Fruit fly (Drosophila melanogaster) whole organism, embryonic: ENCODE results near the gene CG15353.

Source experiments
- Asciz ChIP-seq: fragments of 200-800 bp; sonication (Bioruptor generic); optimal IDR thresholded peaks from 2 replicates; lab custom pipeline; 2017; ENCODE audit warnings: missing biosample characterization, mild to moderate bottlenecking, missing genetic modification characterization, missing genetic modification reagents
- CG12219 ChIP-seq: fragments of 200-800 bp; sonication (Bioruptor generic); optimal IDR thresholded peaks from 3 replicates; lab custom pipeline; 2018; ENCODE audit warnings: missing biosample characterization, mild to moderate bottlenecking, missing genetic modification characterization
- CG14710 ChIP-seq: fragments of 200-800 bp; sonication (Bioruptor generic); optimal IDR thresholded peaks from 3 replicates; lab custom pipeline; 2019; ENCODE audit warnings: missing biosample characterization, mild to moderate bottlenecking, missing genetic modification characterization, moderate library complexity
- CG16815 ChIP-seq: fragments of 200-800 bp; sonication (Bioruptor generic); optimal IDR thresholded peaks from 3 replicates; lab custom pipeline; 2017; ENCODE audit warnings: missing biosample characterization, mild to moderate bottlenecking, missing genetic modification characterization
- CG17328 ChIP-seq: fragments of 200-800 bp; sonication (Bioruptor generic); IDR thresholded peaks from 2 replicates; pipeline ENCODE4 v1.3.6; 2022; ENCODE audit warnings: missing biosample characterization, missing genetic modification characterization
- CG17385 ChIP-seq: fragments of 200-800 bp; sonication (Bioruptor generic); optimal IDR thresholded peaks from 3 replicates; lab custom pipeline; 2018; ENCODE audit warnings: missing biosample characterization, mild to moderate bottlenecking, missing genetic modification characterization
- CG18262 ChIP-seq: fragments of 200-800 bp; optimal IDR thresholded peaks from 3 replicates; lab custom pipeline; 2019; ENCODE audit warnings: missing biosample characterization, mild to moderate bottlenecking, missing genetic modification characterization, moderate library complexity
- CG18599 ChIP-seq: fragments of 200-800 bp; sonication (Bioruptor generic); optimal IDR thresholded peaks from 3 replicates; lab custom pipeline; 2017; ENCODE audit warnings: missing biosample characterization, missing genetic modification characterization, mild to moderate bottlenecking, moderate library complexity, missing genetic modification reagents
- CG2129 ChIP-seq: fragments of 200-800 bp; sonication (Bioruptor generic); IDR thresholded peaks from 2 replicates; pipeline ENCODE4 v1.3.6; 2022; ENCODE audit warnings: missing biosample characterization, missing genetic modification characterization; ENCODE audit not compliant: partially characterized antibody
- CG2202 ChIP-seq: fragments of 200-800 bp; sonication (Bioruptor generic); optimal IDR thresholded peaks from 2 replicates; lab custom pipeline; 2018; ENCODE audit warnings: missing biosample characterization, mild to moderate bottlenecking, missing genetic modification characterization
- CG33557 ChIP-seq: fragments of 200-800 bp; sonication (Bioruptor generic); optimal IDR thresholded peaks from 2 replicates; lab custom pipeline; 2019; ENCODE audit warnings: missing biosample characterization, mild to moderate bottlenecking, missing genetic modification characterization, moderate library complexity
- CG4424 ChIP-seq: fragments of 200-800 bp; sonication (Bioruptor generic); optimal IDR thresholded peaks from 3 replicates; lab custom pipeline; 2016; ENCODE audit warnings: missing biosample characterization, missing genetic modification characterization
- CG6254 ChIP-seq: fragments of 200-800 bp; sonication (Bioruptor generic); optimal IDR thresholded peaks from 3 replicates; lab custom pipeline; 2017; ENCODE audit warnings: mild to moderate bottlenecking, missing biosample characterization, missing genetic modification reagents, missing genetic modification characterization
- CG7556 ChIP-seq: fragments of 200-800 bp; sonication (Bioruptor generic); optimal IDR thresholded peaks from 2 replicates; lab custom pipeline; 2017; ENCODE audit warnings: missing biosample characterization, mild to moderate bottlenecking, missing genetic modification characterization
- CG7928 ChIP-seq: fragments of 200-800 bp; sonication (Bioruptor generic); optimal IDR thresholded peaks from 2 replicates; lab custom pipeline; 2017; ENCODE audit warnings: missing biosample characterization, mild to moderate bottlenecking, missing genetic modification characterization
- CG8089 ChIP-seq: fragments of 200-800 bp; sonication (Bioruptor generic); optimal IDR thresholded peaks from 3 replicates; lab custom pipeline; 2016; ENCODE audit warnings: missing biosample characterization, missing genetic modification characterization
- CkIIα-i1 ChIP-seq: fragments of 200-800 bp; sonication (Bioruptor generic); IDR thresholded peaks from 2 replicates; pipeline ENCODE4 v1.3.6; 2022; ENCODE audit warnings: missing biosample characterization, missing genetic modification characterization
- CrebB ChIP-seq: fragments of 200-800 bp; sonication (Bioruptor generic); optimal IDR thresholded peaks from 3 replicates; lab custom pipeline; 2018; ENCODE audit warnings: missing biosample characterization, mild to moderate bottlenecking, missing genetic modification characterization
- D ChIP-seq, 2 experiments: fragments of 200-800 bp in 1 of 2; fragments of >200 bp in 1 of 2; sonication (Bioruptor generic) in 1 of 2; optimal IDR thresholded peaks; 2 replicates in 1 of 2; 3 replicates in 1 of 2; lab custom pipeline; 2017; ENCODE audit warnings: mild to moderate bottlenecking in 1 of 2, missing biosample characterization in 1 of 2, missing genetic modification characterization in 1 of 2, missing genetic modification reagents in 1 of 2
- D19B ChIP-seq: fragments of 200-800 bp; sonication (Bioruptor generic); optimal IDR thresholded peaks from 2 replicates; lab custom pipeline; 2017; ENCODE audit warnings: missing biosample characterization, mild to moderate bottlenecking, missing genetic modification characterization
- Dek ChIP-seq: fragments of 200-800 bp; sonication (Bioruptor generic); optimal IDR thresholded peaks from 3 replicates; lab custom pipeline; 2019; ENCODE audit warnings: missing biosample characterization, mild to moderate bottlenecking, missing genetic modification characterization, moderate library complexity
- Dll ChIP-seq: fragments of 200-800 bp; sonication (Bioruptor generic); IDR thresholded peaks from 4 replicates; pipeline ENCODE4 v1.3.6; 2022; ENCODE audit warnings: missing biosample characterization, missing genetic modification characterization; ENCODE audit not compliant: partially characterized antibody
- E2f1 ChIP-seq: fragments of 200-800 bp; sonication (Bioruptor generic); IDR thresholded peaks from 2 replicates; pipeline ENCODE4 v1.3.6; 2022; ENCODE audit warnings: missing biosample characterization, missing genetic modification characterization
- GATAe ChIP-seq: fragments of 200-800 bp; sonication (Bioruptor generic); conservative IDR thresholded peaks from 2 replicates; pipeline ENCODE4 v1.3.6; 2022; ENCODE audit warnings: missing biosample characterization, missing genetic modification characterization
- Hmx ChIP-seq: fragments of 200-800 bp; sonication (Bioruptor generic); optimal IDR thresholded peaks from 2 replicates; lab custom pipeline; 2016; ENCODE audit warnings: missing biosample characterization, missing genetic modification characterization
- Hr3 ChIP-seq: fragments of 200-800 bp; sonication (Bioruptor generic); optimal IDR thresholded peaks from 3 replicates; lab custom pipeline; 2016; ENCODE audit warnings: missing biosample characterization, missing genetic modification characterization
- Hr78 ChIP-seq, 2 experiments: fragments of 200-800 bp in 1 of 2; fragments of >200 bp in 1 of 2; sonication (Bioruptor generic) in 1 of 2; optimal IDR thresholded peaks; 2 replicates each; lab custom pipeline; 2017 to 2019; ENCODE audit warnings: missing biosample characterization in 2 of 2, missing genetic modification characterization in 2 of 2, mild to moderate bottlenecking in 1 of 2, moderate library complexity in 1 of 2
- MTF-1 ChIP-seq: fragments of 200-800 bp; sonication (Bioruptor generic); optimal IDR thresholded peaks from 2 replicates; lab custom pipeline; 2018; ENCODE audit warnings: missing biosample characterization, mild to moderate bottlenecking, missing genetic modification characterization, borderline replicate concordance
- Mrtf ChIP-seq: fragments of 200-800 bp; sonication (Bioruptor generic); IDR thresholded peaks from 3 replicates; pipeline ENCODE4 v1.3.6; 2022; ENCODE audit warnings: missing biosample characterization, missing genetic modification characterization
- Pdp1 ChIP-seq, 2 experiments: fragments of 200-800 bp; sonication (Bioruptor generic); optimal IDR thresholded peaks; 3 replicates each; lab custom pipeline; 2016; ENCODE audit warnings: missing biosample characterization in 2 of 2, missing genetic modification characterization in 2 of 2, mild to moderate bottlenecking in 1 of 2, moderate library complexity in 1 of 2
- ac ChIP-seq: fragments of 200-800 bp; sonication (Bioruptor generic); optimal IDR thresholded peaks from 3 replicates; lab custom pipeline; 2017; ENCODE audit warnings: missing biosample characterization, mild to moderate bottlenecking, missing genetic modification characterization
- al ChIP-seq: fragments of 200-800 bp; sonication (Bioruptor generic); IDR thresholded peaks from 2 replicates; pipeline ENCODE4 v1.3.6; 2022; ENCODE audit warnings: missing biosample characterization, missing genetic modification characterization
- aop ChIP-seq: fragments of 200-800 bp; sonication (Bioruptor generic); IDR thresholded peaks from 2 replicates; pipeline ENCODE4 v1.3.6; 2022; ENCODE audit warnings: missing biosample characterization, missing genetic modification characterization
- ap ChIP-seq: fragments of 200-800 bp; sonication (Bioruptor generic); IDR thresholded peaks from 2 replicates; pipeline ENCODE4 v1.3.6; 2022; ENCODE audit warnings: missing biosample characterization, missing genetic modification characterization
- ase ChIP-seq: fragments of 200-800 bp; sonication (Bioruptor generic); IDR thresholded peaks from 3 replicates; pipeline ENCODE4 v1.3.6; 2022; ENCODE audit warnings: missing biosample characterization, missing genetic modification characterization
- bab2 ChIP-seq: fragments of 200-800 bp; sonication (Bioruptor generic); optimal IDR thresholded peaks from 2 replicates; lab custom pipeline; 2016; ENCODE audit warnings: missing biosample characterization, missing genetic modification characterization
- bigmax ChIP-seq: fragments of 200-800 bp; sonication (Bioruptor generic); optimal IDR thresholded peaks from 2 replicates; lab custom pipeline; 2018; ENCODE audit warnings: missing biosample characterization, mild to moderate bottlenecking, missing genetic modification characterization
- dm ChIP-seq: fragments of 200-800 bp; sonication (Bioruptor generic); optimal IDR thresholded peaks from 3 replicates; lab custom pipeline; 2016; ENCODE audit warnings: missing biosample characterization, missing genetic modification characterization
- eyg ChIP-seq: fragments of 200-800 bp; sonication (Bioruptor generic); optimal IDR thresholded peaks from 3 replicates; lab custom pipeline; 2016; ENCODE audit warnings: missing biosample characterization, missing genetic modification characterization
- gt ChIP-seq: fragments of 200-800 bp; sonication (Bioruptor generic); IDR thresholded peaks from 2 replicates; pipeline ENCODE4 v1.3.6; 2022; ENCODE audit warnings: missing biosample characterization, missing genetic modification characterization
- odd ChIP-seq: fragments of 200-800 bp; sonication (Bioruptor generic); optimal IDR thresholded peaks from 2 replicates; lab custom pipeline; 2017; ENCODE audit warnings: missing biosample characterization, mild to moderate bottlenecking, missing genetic modification characterization
- pita ChIP-seq: fragments of 200-800 bp; sonication (Bioruptor generic); optimal IDR thresholded peaks from 2 replicates; lab custom pipeline; 2017; ENCODE audit warnings: missing biosample characterization, mild to moderate bottlenecking, missing genetic modification characterization
- pum ChIP-seq: fragments of 200-800 bp; sonication (Bioruptor generic); optimal IDR thresholded peaks from 2 replicates; lab custom pipeline; 2016; ENCODE audit warnings: missing biosample characterization, missing genetic modification characterization
- seq ChIP-seq: fragments of 200-800 bp; sonication (Bioruptor generic); IDR thresholded peaks from 2 replicates; pipeline ENCODE4 v1.3.6; 2022; ENCODE audit warnings: missing biosample characterization, missing genetic modification characterization
- sr ChIP-seq: fragments of 200-800 bp; sonication (Bioruptor generic); IDR thresholded peaks from 3 replicates; pipeline ENCODE4 v1.3.6; 2022; ENCODE audit warnings: missing biosample characterization, missing genetic modification characterization
- ssp ChIP-seq: fragments of 200-800 bp; sonication (Bioruptor generic); IDR thresholded peaks from 2 replicates; pipeline ENCODE4 v1.3.6; 2022; ENCODE audit warnings: missing biosample characterization, missing genetic modification characterization
- stwl ChIP-seq: fragments of 200-800 bp; sonication (Bioruptor generic); optimal IDR thresholded peaks from 3 replicates; lab custom pipeline; 2018; ENCODE audit warnings: missing biosample characterization, mild to moderate bottlenecking, missing genetic modification characterization, moderate library complexity
- tin ChIP-seq: fragments of 200-800 bp; sonication (Bioruptor generic); optimal IDR thresholded peaks from 3 replicates; lab custom pipeline; 2016; ENCODE audit warnings: missing biosample characterization, missing genetic modification characterization
- vfl ChIP-seq: fragments of 200-800 bp; sonication (Bioruptor generic); optimal IDR thresholded peaks from 2 replicates; lab custom pipeline; 2016; ENCODE audit warnings: missing biosample characterization, missing genetic modification characterization

Gene CG15353

dm6 chr2L:2037551-2038252, 30.7 kb upstream of the CG15353 start:
- no peak for TF ChIP-seq CG33557 (GFP tag; lab: Kevin White, UChicago)
- no peak for TF ChIP-seq CG12219 (GFP tag; lab: Kevin White, UChicago)
- no peak for TF ChIP-seq gt (GFP tag; lab: Robert Waterston, UW)
- no peak for TF ChIP-seq CG8089 (GFP tag; lab: Kevin White, UChicago)
- TF ChIP-seq CG2129 (GFP tag; lab: Robert Waterston, UW) = peak; percentile 88
- no peak for TF ChIP-seq MTF-1
- TF ChIP-seq CG17328 = 0 out of 2 replicates have a peak, but pooled peaks have one; percentile 8
- TF ChIP-seq ssp = peak; percentile 31; the same call in 1 of the 2 replicates
- TF ChIP-seq D19B (GFP tag; lab: Kevin White, UChicago) = no peak
- no peak for TF ChIP-seq bab2
- no peak for TF ChIP-seq pum
- TF ChIP-seq al (GFP tag; lab: Robert Waterston, UW) = no peak
- no peak for TF ChIP-seq CG18599 (GFP tag; lab: Kevin White, UChicago)
- no peak for TF ChIP-seq D (optimal IDR thresholded peaks at IDR 0.05; lab: Kevin White, UChicago)
- no peak for TF ChIP-seq D (GFP tag; optimal IDR thresholded peaks at IDR 0.05; lab: Kevin White, UChicago)
- TF ChIP-seq CG7928 = peak; percentile 19
- TF ChIP-seq aop (GFP tag; lab: Robert Waterston, UW) = no peak
- TF ChIP-seq bigmax = no peak
- no peak for TF ChIP-seq CG2202 (tag; lab: Kevin White, UChicago)
- TF ChIP-seq Dll (GFP tag; lab: Robert Waterston, UW) = peak; percentile 93
- TF ChIP-seq ap (GFP tag; lab: Robert Waterston, UW) = no peak
- no peak for TF ChIP-seq Mrtf (GFP tag; lab: Robert Waterston, UW)
- TF ChIP-seq eyg (GFP tag; lab: Kevin White, UChicago) = no peak
- peak; percentile 30 for TF ChIP-seq Dek
- TF ChIP-seq seq (GFP tag; lab: Robert Waterston, UW) = no peak
- no peak for TF ChIP-seq CG7556
- TF ChIP-seq CkIIα-i1 (GFP tag; lab: Robert Waterston, UW) = no peak
- no peak for TF ChIP-seq ase (GFP tag; lab: Robert Waterston, UW)
- TF ChIP-seq tin (GFP tag; lab: Kevin White, UChicago) = no peak
- no peak for TF ChIP-seq CG18262
- peak; percentile 91 for TF ChIP-seq CG17385
- TF ChIP-seq Hmx (GFP tag; lab: Kevin White, UChicago) = no peak
- no peak for TF ChIP-seq sr (GFP tag; lab: Robert Waterston, UW)
- peak; percentile 72 for TF ChIP-seq dm (GFP tag; lab: Kevin White, UChicago)
- peak in 1 of 2 experiments; percentile 98 for TF ChIP-seq Pdp1 (GFP tag; optimal IDR thresholded peaks at IDR 0.05; lab: Kevin White, UChicago)
- TF ChIP-seq odd (GFP tag; lab: Kevin White, UChicago) = no peak
- TF ChIP-seq Hr3 (GFP tag; lab: Kevin White, UChicago) = no peak
- TF ChIP-seq Asciz = no peak
- TF ChIP-seq ac = no peak
- no peak for TF ChIP-seq CG16815
- no peak for TF ChIP-seq GATAe
- peak in 1 of 2 experiments; percentile 89 for TF ChIP-seq Hr78 (GFP tag; optimal IDR thresholded peaks at IDR 0.05; lab: Kevin White, UChicago)
- TF ChIP-seq CG14710 (tag; lab: Kevin White, UChicago) = peak; percentile 78
- peak; percentile 84 for TF ChIP-seq stwl (tag; lab: Kevin White, UChicago)
- no peak for TF ChIP-seq CrebB (tag; lab: Kevin White, UChicago)
- no peak for TF ChIP-seq E2f1 (GFP tag; lab: Robert Waterston, UW)
- TF ChIP-seq CG6254 = no peak
- TF ChIP-seq pita (GFP tag; lab: Kevin White, UChicago) = peak; percentile 76
- no peak for TF ChIP-seq CG4424 (GFP tag; lab: Kevin White, UChicago)
- no peak for TF ChIP-seq vfl
